Fruit fly (Drosophila melanogaster) whole organism, adult: ENCODE results near the gene cocoon.

Source experiments
- CG11617 ChIP-seq: fragments of 200-800 bp; sonication (Bioruptor generic); optimal IDR thresholded peaks from 2 replicates; lab custom pipeline; 2017; ENCODE audit warnings: mild to moderate bottlenecking, missing biosample characterization, missing genetic modification reagents, missing genetic modification characterization
- CG1620 ChIP-seq: fragments of 200-800 bp; sonication (Bioruptor generic); optimal IDR thresholded peaks from 2 replicates; lab custom pipeline; 2016; ENCODE audit warnings: missing biosample characterization, missing genetic modification characterization
- CG5204 ChIP-seq: fragments of 200-800 bp; sonication (Bioruptor generic); optimal IDR thresholded peaks from 2 replicates; lab custom pipeline; 2016; ENCODE audit warnings: missing biosample characterization, missing genetic modification characterization
- CG7045 ChIP-seq: fragments of 200-800 bp; sonication (Bioruptor generic); optimal IDR thresholded peaks from 2 replicates; lab custom pipeline; 2017; ENCODE audit warnings: missing biosample characterization, mild to moderate bottlenecking, missing genetic modification characterization
- Crg-1 ChIP-seq: fragments of 200-800 bp; sonication (Bioruptor generic); optimal IDR thresholded peaks from 2 replicates; lab custom pipeline; 2016; ENCODE audit warnings: missing biosample characterization, missing genetic modification characterization
- Hr96 ChIP-seq: fragments of 200-800 bp; sonication (Bioruptor generic); optimal IDR thresholded peaks from 2 replicates; lab custom pipeline; 2016; ENCODE audit warnings: missing biosample characterization, missing genetic modification characterization
- Mnt ChIP-seq: fragments of 200-800 bp; sonication (Bioruptor generic); optimal IDR thresholded peaks from 2 replicates; lab custom pipeline; 2016; ENCODE audit warnings: missing biosample characterization, mild to moderate bottlenecking, missing genetic modification characterization
- cic ChIP-seq: fragments of 200-800 bp; sonication (Bioruptor generic); optimal IDR thresholded peaks from 2 replicates; lab custom pipeline; 2017; ENCODE audit warnings: missing biosample characterization, mild to moderate bottlenecking, missing genetic modification characterization, moderate library complexity
- cnc ChIP-seq, 2 experiments: fragments of >200 bp; optimal IDR thresholded peaks; 2 replicates each; lab custom pipeline; 2017
- tj ChIP-seq: fragments of 200-800 bp; sonication (Bioruptor generic); optimal IDR thresholded peaks from 3 replicates; lab custom pipeline; 2017; ENCODE audit warnings: missing biosample characterization, mild to moderate bottlenecking, missing genetic modification characterization, moderate library complexity
- toe ChIP-seq: fragments of 200-800 bp; sonication (Bioruptor generic); optimal IDR thresholded peaks from 2 replicates; lab custom pipeline; 2016; ENCODE audit warnings: missing biosample characterization, missing genetic modification characterization

dm6 chr3L:15495449-15495848, 21.5 kb upstream of the cocoon start, which contains the start of gene CG12355:
- TF ChIP-seq Mnt (GFP tag; lab: Kevin White, UChicago) (no peak), cic (GFP tag; lab: Kevin White, UChicago) (no peak), Crg-1 (GFP tag; lab: Kevin White, UChicago) (no peak), cnc (optimal IDR thresholded peaks at IDR 0.05; lab: Kevin White, UChicago) (no peak), CG11617 (GFP tag; lab: Kevin White, UChicago) (no peak), CG5204 (no peak), tj (GFP tag; lab: Kevin White, UChicago) (no peak), Hr96 (GFP tag; lab: Kevin White, UChicago) (no peak), toe (GFP tag; lab: Kevin White, UChicago) (no peak), CG7045 (no peak), CG1620 (GFP tag; lab: Kevin White, UChicago) (no peak)
